Fruit fly (Drosophila melanogaster): Measurements from ENCODE around the gene CG4161.

Gene CG4161

dm6 chr2L:15441852-15442549 lies 8.9 kb downstream of the CG4161 start (continued):
- TF ChIP-seq CG6654 (GFP tag; optimal IDR thresholded peaks at IDR 0.05) = no peak
- TF ChIP-seq hkb (optimal IDR thresholded peaks at IDR 0.05) = no peak
- TF ChIP-seq hkb (GFP tag; IDR thresholded peaks at IDR 0.05) = no peak
- TF ChIP-seq CG31365 (tag; optimal IDR thresholded peaks at IDR 0.05) = no peak
- TF ChIP-seq Ravus (GFP tag; IDR thresholded peaks at IDR 0.05) = no peak
- no peak for TF ChIP-seq pho (GFP tag; optimal IDR thresholded peaks at IDR 0.05)
- no peak for TF ChIP-seq sqz (GFP tag; optimal IDR thresholded peaks at IDR 0.05)
- no peak for TF ChIP-seq CG43689 (GFP tag; IDR thresholded peaks at IDR 0.05)
- no peak for TF ChIP-seq Vsx1 (GFP tag; optimal IDR thresholded peaks at IDR 0.05)
- TF ChIP-seq CG8089 (GFP tag; optimal IDR thresholded peaks at IDR 0.05) = no peak
- 0 out of 2 replicates have a peak, but pooled peaks have one; percentile 10 for TF ChIP-seq CG11247 (GFP tag; IDR thresholded peaks at IDR 0.05)
- no peak for TF ChIP-seq zfh1 (GFP tag; IDR thresholded peaks at IDR 0.05)
- peak; percentile 14 for TF ChIP-seq tio (GFP tag; optimal IDR thresholded peaks at IDR 0.05)
- no peak for TF ChIP-seq GATAe (GFP tag; conservative IDR thresholded peaks at IDR 0.05)
- no peak for TF ChIP-seq Lim3 (GFP tag; IDR thresholded peaks at IDR 0.05)
- TF ChIP-seq dmrt11E (tag; optimal IDR thresholded peaks at IDR 0.05) = peak; percentile 89
- TF ChIP-seq CG12071 (GFP tag; optimal IDR thresholded peaks at IDR 0.05) = no peak
- no peak for TF ChIP-seq Antp (GFP tag; optimal IDR thresholded peaks at IDR 0.05)
- no peak for TF ChIP-seq CG15073 (GFP tag; optimal IDR thresholded peaks at IDR 0.05)
- no peak for TF ChIP-seq Lpt (GFP tag; optimal IDR thresholded peaks at IDR 0.05)
- TF ChIP-seq trh (GFP tag; optimal IDR thresholded peaks at IDR 0.05) = no peak
- TF ChIP-seq NfI (GFP tag; optimal IDR thresholded peaks at IDR 0.05) = no peak
- TF ChIP-seq CG7271 (tag; optimal IDR thresholded peaks at IDR 0.05) = peak; percentile 2
- TF ChIP-seq CG12104 (GFP tag; optimal IDR thresholded peaks at IDR 0.05) = no peak
- peak; percentile 56 for TF ChIP-seq crol (GFP tag; IDR thresholded peaks at IDR 0.05)
- TF ChIP-seq Sin3A (optimal IDR thresholded peaks at IDR 0.05) = no peak
- TF ChIP-seq tna (GFP tag; IDR thresholded peaks at IDR 0.05; ENCODE audit: partially characterized antibody) = no peak
- TF ChIP-seq pros (GFP tag; optimal IDR thresholded peaks at IDR 0.05) = peak; percentile 4
- no peak for TF ChIP-seq TFAM (GFP tag; optimal IDR thresholded peaks at IDR 0.05)
- TF ChIP-seq CoRest (tag; optimal IDR thresholded peaks at IDR 0.05) = peak; percentile 72
- TF ChIP-seq lab (GFP tag; optimal IDR thresholded peaks at IDR 0.05) = peak; percentile 22
- no peak for TF ChIP-seq HLH4C (GFP tag; IDR thresholded peaks at IDR 0.05; ENCODE audit: partially characterized antibody)
- no peak for TF ChIP-seq CG11093 (GFP tag; IDR thresholded peaks at IDR 0.05)
- TF ChIP-seq zen (tag; optimal IDR thresholded peaks at IDR 0.05) = peak; percentile 32
- TF ChIP-seq crc (GFP tag; optimal IDR thresholded peaks at IDR 0.05) = no peak
- TF ChIP-seq wor (GFP tag; IDR thresholded peaks at IDR 0.05) = no peak
- no peak for TF ChIP-seq sug (tag; optimal IDR thresholded peaks at IDR 0.05)
- TF ChIP-seq chif (GFP tag; optimal IDR thresholded peaks at IDR 0.05) = no peak
- TF ChIP-seq vvl (GFP tag; IDR thresholded peaks at IDR 0.05) = peak; percentile 57; the same call in 1 of the 2 replicates
- no peak for TF ChIP-seq exex (tag; optimal IDR thresholded peaks at IDR 0.05)
- no peak for TF ChIP-seq CG13894 (tag; optimal IDR thresholded peaks at IDR 0.05)
- no peak for TF ChIP-seq Elba2 (GFP tag; optimal IDR thresholded peaks at IDR 0.05)
- no peak for TF ChIP-seq CG18011 (GFP tag; optimal IDR thresholded peaks at IDR 0.05)
- TF ChIP-seq CG10321 (GFP tag; IDR thresholded peaks at IDR 0.05) = no peak
- no peak for TF ChIP-seq dm (GFP tag; optimal IDR thresholded peaks at IDR 0.05)
- TF ChIP-seq Neu2 (GFP tag; optimal IDR thresholded peaks at IDR 0.05; ENCODE audit: borderline replicate concordance) = no peak
- no peak for TF ChIP-seq usp (GFP tag; optimal IDR thresholded peaks at IDR 0.05)
- no peak for TF ChIP-seq CG3726 (GFP tag; IDR thresholded peaks at IDR 0.05)
- TF ChIP-seq CG18764 (GFP tag; optimal IDR thresholded peaks at IDR 0.05) = peak; percentile 34
- TF ChIP-seq pan (optimal IDR thresholded peaks at IDR 0.05) = no peak
- TF ChIP-seq pan (GFP tag; optimal IDR thresholded peaks at IDR 0.05 in 1 of 2, IDR thresholded peaks at IDR 0.05 in 1 of 2) = no peak
